Fruit fly (Drosophila melanogaster) whole organism, embryonic: ENCODE results near the gene fkh.
A peak's percentile ranks its signal among the peaks of the same experiment; 100 is the strongest.

ENCODE experiments used
- Abd-B ChIP-seq: fragments of 200-800 bp; sonication (Bioruptor generic); optimal IDR thresholded peaks from 2 replicates; lab custom pipeline; 2018; ENCODE audit warnings: missing biosample characterization, mild to moderate bottlenecking, missing genetic modification characterization, moderate library complexity
- CG13287 ChIP-seq: fragments of 200-800 bp; sonication (Bioruptor generic); IDR thresholded peaks from 2 replicates; pipeline ENCODE4 v1.3.6; 2022; ENCODE audit warnings: missing biosample characterization, missing genetic modification characterization; ENCODE audit not compliant: partially characterized antibody
- CG14710 ChIP-seq: fragments of 200-800 bp; sonication (Bioruptor generic); optimal IDR thresholded peaks from 3 replicates; lab custom pipeline; 2019; ENCODE audit warnings: missing biosample characterization, mild to moderate bottlenecking, missing genetic modification characterization, moderate library complexity
- CG15479 ChIP-seq: fragments of 200-800 bp; sonication (Bioruptor generic); optimal IDR thresholded peaks from 3 replicates; lab custom pipeline; 2019; ENCODE audit warnings: missing biosample characterization, mild to moderate bottlenecking, missing genetic modification characterization, moderate library complexity
- CG18011 ChIP-seq: fragments of 200-800 bp; sonication (Bioruptor generic); optimal IDR thresholded peaks from 2 replicates; lab custom pipeline; 2017; ENCODE audit warnings: missing biosample characterization, missing genetic modification characterization, mild to moderate bottlenecking, moderate library complexity, missing genotype
- CG18619 ChIP-seq: fragments of 200-800 bp; sonication (Bioruptor generic); optimal IDR thresholded peaks from 3 replicates; lab custom pipeline; 2017; ENCODE audit warnings: missing biosample characterization, mild to moderate bottlenecking, missing genetic modification characterization
- CG2889 ChIP-seq: fragments of 200-800 bp; sonication (Bioruptor generic); IDR thresholded peaks from 3 replicates; pipeline ENCODE4 v1.3.6; 2022; ENCODE audit warnings: missing biosample characterization, missing genetic modification characterization
- CG32532 ChIP-seq: fragments of 200-800 bp; sonication (Bioruptor generic); IDR thresholded peaks from 2 replicates; pipeline ENCODE4 v1.3.6; 2022; ENCODE audit warnings: missing biosample characterization, missing genetic modification characterization
- CG32767 ChIP-seq: fragments of 200-800 bp; sonication (Bioruptor generic); IDR thresholded peaks from 2 replicates; pipeline ENCODE4 v1.3.6; 2022; ENCODE audit warnings: missing biosample characterization, missing genetic modification characterization
- CG4328 ChIP-seq: fragments of 200-800 bp; sonication (Bioruptor generic); optimal IDR thresholded peaks from 3 replicates; lab custom pipeline; 2017; ENCODE audit warnings: missing biosample characterization, missing genetic modification reagents, missing genetic modification characterization
- CG4424 ChIP-seq: fragments of 200-800 bp; sonication (Bioruptor generic); optimal IDR thresholded peaks from 3 replicates; lab custom pipeline; 2016; ENCODE audit warnings: missing biosample characterization, missing genetic modification characterization
- CG6791 ChIP-seq: fragments of 200-800 bp; sonication (Bioruptor generic); IDR thresholded peaks from 3 replicates; pipeline ENCODE4 v1.3.6; 2022; ENCODE audit warnings: missing biosample characterization, missing genetic modification characterization; ENCODE audit not compliant: partially characterized antibody
- CG7271 ChIP-seq: fragments of 200-800 bp; sonication (Bioruptor generic); optimal IDR thresholded peaks from 2 replicates; lab custom pipeline; 2018; ENCODE audit warnings: missing biosample characterization, mild to moderate bottlenecking, missing genetic modification characterization, moderate library complexity
- CG7786 ChIP-seq: fragments of 200-800 bp; sonication (Bioruptor generic); optimal IDR thresholded peaks from 2 replicates; lab custom pipeline; 2016; ENCODE audit warnings: missing biosample characterization, missing genetic modification characterization
- CG7928 ChIP-seq: fragments of 200-800 bp; sonication (Bioruptor generic); optimal IDR thresholded peaks from 2 replicates; lab custom pipeline; 2017; ENCODE audit warnings: missing biosample characterization, mild to moderate bottlenecking, missing genetic modification characterization
- CG7987 ChIP-seq: fragments of 200-800 bp; sonication (Bioruptor generic); optimal IDR thresholded peaks from 2 replicates; lab custom pipeline; 2018; ENCODE audit warnings: missing biosample characterization, mild to moderate bottlenecking, missing genetic modification characterization, moderate library complexity
- CG8281 ChIP-seq: fragments of 200-800 bp; sonication (Bioruptor generic); optimal IDR thresholded peaks from 2 replicates; lab custom pipeline; 2018; ENCODE audit warnings: missing biosample characterization, mild to moderate bottlenecking, missing genetic modification characterization, moderate library complexity
- CG8924 ChIP-seq: fragments of 200-800 bp; optimal IDR thresholded peaks from 3 replicates; lab custom pipeline; 2019; ENCODE audit warnings: missing biosample characterization, mild to moderate bottlenecking, missing genetic modification characterization, moderate library complexity
- CkIIα-i1 ChIP-seq: fragments of 200-800 bp; sonication (Bioruptor generic); IDR thresholded peaks from 2 replicates; pipeline ENCODE4 v1.3.6; 2022; ENCODE audit warnings: missing biosample characterization, missing genetic modification characterization
- D19B ChIP-seq: fragments of 200-800 bp; sonication (Bioruptor generic); optimal IDR thresholded peaks from 2 replicates; lab custom pipeline; 2017; ENCODE audit warnings: missing biosample characterization, mild to moderate bottlenecking, missing genetic modification characterization
- Dad ChIP-seq: fragments of 200-800 bp; sonication (Bioruptor generic); optimal IDR thresholded peaks from 3 replicates; lab custom pipeline; 2016; ENCODE audit warnings: missing biosample characterization, missing genetic modification characterization
- Drgx ChIP-seq: fragments of 200-800 bp; sonication (Bioruptor generic); IDR thresholded peaks from 2 replicates; pipeline ENCODE4 v1.3.6; 2022; ENCODE audit warnings: missing biosample characterization, missing genetic modification characterization
- HLH4C ChIP-seq: fragments of 200-800 bp; sonication (Bioruptor generic); IDR thresholded peaks from 3 replicates; pipeline ENCODE4 v1.3.6; 2022; ENCODE audit warnings: missing biosample characterization, missing genetic modification characterization; ENCODE audit not compliant: partially characterized antibody
- Meics ChIP-seq: fragments of 200-800 bp; sonication (Bioruptor generic); optimal IDR thresholded peaks from 2 replicates; lab custom pipeline; 2017; ENCODE audit warnings: missing biosample characterization, mild to moderate bottlenecking, missing genetic modification characterization
- Opbp ChIP-seq: fragments of 200-800 bp; sonication (Bioruptor generic); IDR thresholded peaks from 3 replicates; pipeline ENCODE4 v1.3.6; 2022; ENCODE audit warnings: missing biosample characterization, missing genetic modification characterization; ENCODE audit not compliant: partially characterized antibody
- Side ChIP-seq: fragments of 200-800 bp; sonication (Bioruptor generic); optimal IDR thresholded peaks from 2 replicates; lab custom pipeline; 2016; ENCODE audit warnings: missing biosample characterization, missing genetic modification characterization
- Tbp ChIP-seq: fragments of >200 bp; optimal IDR thresholded peaks from 2 replicates; lab custom pipeline; 2018; ENCODE audit warnings: missing biosample characterization, missing genetic modification characterization
- YL-1 ChIP-seq: fragments of 200-800 bp; sonication (Bioruptor generic); optimal IDR thresholded peaks from 3 replicates; lab custom pipeline; 2017; ENCODE audit warnings: missing biosample characterization, mild to moderate bottlenecking, missing genetic modification characterization
- abd-A ChIP-seq: fragments of 200-800 bp; sonication (Bioruptor generic); optimal IDR thresholded peaks from 3 replicates; lab custom pipeline; 2019; ENCODE audit warnings: missing biosample characterization, mild to moderate bottlenecking, missing genetic modification characterization, moderate library complexity
- cg ChIP-seq: fragments of 200-800 bp; sonication (Bioruptor generic); optimal IDR thresholded peaks from 3 replicates; lab custom pipeline; 2019; ENCODE audit warnings: missing biosample characterization, mild to moderate bottlenecking, missing genetic modification characterization, moderate library complexity
- chm ChIP-seq: fragments of 200-800 bp; sonication (Bioruptor generic); IDR thresholded peaks from 2 replicates; pipeline ENCODE4 v1.3.6; 2022; ENCODE audit warnings: missing biosample characterization, missing genetic modification characterization
- crol ChIP-seq: fragments of 200-800 bp; sonication (Bioruptor generic); IDR thresholded peaks from 2 replicates; pipeline ENCODE4 v1.3.6; 2022; ENCODE audit warnings: missing biosample characterization, missing genetic modification characterization
- disco-r ChIP-seq: fragments of 200-800 bp; sonication (Bioruptor generic); optimal IDR thresholded peaks from 2 replicates; lab custom pipeline; 2016; ENCODE audit warnings: missing biosample characterization, missing genetic modification characterization
- en ChIP-seq: fragments of 200-800 bp; sonication (Bioruptor generic); optimal IDR thresholded peaks from 2 replicates; lab custom pipeline; 2016; ENCODE audit warnings: missing biosample characterization, missing genetic modification characterization
- fd102C ChIP-seq: fragments of 200-800 bp; sonication (Bioruptor generic); optimal IDR thresholded peaks from 2 replicates; lab custom pipeline; 2018; ENCODE audit warnings: missing biosample characterization, mild to moderate bottlenecking, missing genetic modification characterization, moderate library complexity
- gcm ChIP-seq: fragments of 200-800 bp; sonication (Bioruptor generic); optimal IDR thresholded peaks from 2 replicates; lab custom pipeline; 2019; ENCODE audit warnings: missing biosample characterization, mild to moderate bottlenecking, missing genetic modification characterization, moderate library complexity
- h ChIP-seq: fragments of >200 bp; optimal IDR thresholded peaks from 2 replicates; lab custom pipeline; 2017
- insv ChIP-seq, 2 experiments: fragments of 200-800 bp; sonication (Bioruptor generic); optimal IDR thresholded peaks; 3 replicates each; lab custom pipeline; 2016 to 2018; ENCODE audit warnings: missing biosample characterization in 2 of 2, missing genetic modification characterization in 2 of 2
- inv ChIP-seq: fragments of 200-800 bp; sonication (Bioruptor generic); IDR thresholded peaks from 2 replicates; pipeline ENCODE4 v1.3.6; 2022; ENCODE audit warnings: missing biosample characterization, missing genetic modification characterization; ENCODE audit not compliant: partially characterized antibody
- kay ChIP-seq: fragments of 200-800 bp; sonication (Bioruptor generic); optimal IDR thresholded peaks from 2 replicates; lab custom pipeline; 2016; ENCODE audit warnings: missing biosample characterization, missing genetic modification characterization
- lilli ChIP-seq: fragments of 200-800 bp; sonication (Bioruptor generic); optimal IDR thresholded peaks from 3 replicates; lab custom pipeline; 2016; ENCODE audit warnings: missing biosample characterization, missing genetic modification characterization
- mirr ChIP-seq: fragments of 200-800 bp; sonication (Bioruptor generic); optimal IDR thresholded peaks from 3 replicates; lab custom pipeline; 2018; ENCODE audit warnings: missing biosample characterization, mild to moderate bottlenecking, missing genetic modification characterization
- pita ChIP-seq: fragments of 200-800 bp; sonication (Bioruptor generic); optimal IDR thresholded peaks from 2 replicates; lab custom pipeline; 2017; ENCODE audit warnings: missing biosample characterization, mild to moderate bottlenecking, missing genetic modification characterization
- pzg ChIP-seq: fragments of 200-800 bp; sonication (Bioruptor generic); optimal IDR thresholded peaks from 3 replicates; lab custom pipeline; 2018; ENCODE audit warnings: missing biosample characterization, mild to moderate bottlenecking, missing genetic modification characterization, moderate library complexity
- sim ChIP-seq: fragments of 200-800 bp; sonication (Bioruptor generic); IDR thresholded peaks from 2 replicates; pipeline ENCODE4 v1.3.6; 2022; ENCODE audit warnings: missing biosample characterization, missing genetic modification characterization
- sug ChIP-seq: fragments of 200-800 bp; optimal IDR thresholded peaks from 2 replicates; lab custom pipeline; 2019; ENCODE audit warnings: missing biosample characterization, mild to moderate bottlenecking, missing genetic modification characterization, moderate library complexity
- tap ChIP-seq: fragments of 200-800 bp; optimal IDR thresholded peaks from 3 replicates; lab custom pipeline; 2019; ENCODE audit warnings: missing biosample characterization, mild to moderate bottlenecking, missing genetic modification characterization, moderate library complexity
- tio ChIP-seq: fragments of 200-800 bp; sonication (Bioruptor generic); optimal IDR thresholded peaks from 2 replicates; lab custom pipeline; 2017; ENCODE audit warnings: missing biosample characterization, missing genetic modification characterization, inconsistent platforms
- tup ChIP-seq: fragments of 200-800 bp; sonication (Bioruptor generic); optimal IDR thresholded peaks from 2 replicates; lab custom pipeline; 2016; ENCODE audit warnings: missing biosample characterization, mild to moderate bottlenecking, missing genetic modification characterization, moderate library complexity
- unpg ChIP-seq: fragments of 200-800 bp; sonication (Bioruptor generic); optimal IDR thresholded peaks from 3 replicates; lab custom pipeline; 2018; ENCODE audit warnings: missing biosample characterization, mild to moderate bottlenecking, missing genetic modification characterization, moderate library complexity
- vnd ChIP-seq: fragments of 200-800 bp; sonication (Bioruptor generic); IDR thresholded peaks from 3 replicates; pipeline ENCODE4 v1.3.6; 2022; ENCODE audit warnings: missing biosample characterization, missing genetic modification characterization; ENCODE audit not compliant: partially characterized antibody

Gene fkh

dm6 chr3R:28552249-28552648 is 32.8 kb downstream of the fkh start:
- TF ChIP-seq en (GFP tag; lab: Kevin White, UChicago) = no peak
- TF ChIP-seq gcm (GFP tag; lab: Kevin White, UChicago) = no peak
- no peak for TF ChIP-seq chm (GFP tag; lab: Robert Waterston, UW)
- TF ChIP-seq CG32767 (GFP tag; lab: Robert Waterston, UW) = no peak
- no peak for TF ChIP-seq CG6791 (GFP tag; lab: Robert Waterston, UW)
- no peak for TF ChIP-seq kay (GFP tag; lab: Kevin White, UChicago)
- no peak for TF ChIP-seq CG8281
- no peak for TF ChIP-seq lilli (GFP tag; lab: Kevin White, UChicago)
- no peak for TF ChIP-seq disco-r (GFP tag; lab: Kevin White, UChicago)
- no peak for TF ChIP-seq sug
- no peak for TF ChIP-seq vnd (GFP tag; lab: Robert Waterston, UW)
- TF ChIP-seq CG7987 (GFP tag; lab: Kevin White, UChicago) = no peak
- TF ChIP-seq fd102C (GFP tag; lab: Kevin White, UChicago) = no peak
- no peak for TF ChIP-seq tio
- peak; percentile 8 for TF ChIP-seq CG14710 (tag; lab: Kevin White, UChicago)
- no peak for TF ChIP-seq pzg
- TF ChIP-seq Meics (GFP tag; lab: Kevin White, UChicago) = no peak
- no peak for TF ChIP-seq inv
- TF ChIP-seq Tbp (GFP tag; lab: Kevin White, UChicago) = no peak
- TF ChIP-seq CG18011 (GFP tag; lab: Kevin White, UChicago) = no peak
- TF ChIP-seq Drgx = no peak
- no peak for TF ChIP-seq insv (GFP tag; optimal IDR thresholded peaks at IDR 0.05; lab: Kevin White, UChicago)
- TF ChIP-seq CG7271 (tag; lab: Kevin White, UChicago) = no peak
- no peak for TF ChIP-seq Dad
- TF ChIP-seq CG8924 (tag; lab: Kevin White, UChicago) = no peak
- no peak for TF ChIP-seq Opbp (GFP tag; lab: Robert Waterston, UW)
- no peak for TF ChIP-seq unpg (GFP tag; lab: Kevin White, UChicago)
- TF ChIP-seq sim (GFP tag; lab: Robert Waterston, UW) = 0 out of 2 replicates have a peak, but pooled peaks have one; percentile 41
- no peak for TF ChIP-seq YL-1 (GFP tag; lab: Kevin White, UChicago)
- TF ChIP-seq tap (tag; lab: Kevin White, UChicago) = no peak
- TF ChIP-seq cg (GFP tag; lab: Kevin White, UChicago) = peak; percentile 1
- no peak for TF ChIP-seq crol
- no peak for TF ChIP-seq pita
- no peak for TF ChIP-seq tup (GFP tag; lab: Kevin White, UChicago)
- TF ChIP-seq abd-A = no peak
- no peak for TF ChIP-seq CG2889 (GFP tag; lab: Robert Waterston, UW)
- TF ChIP-seq Side (GFP tag; lab: Kevin White, UChicago) = no peak
- TF ChIP-seq CG4424 (GFP tag; lab: Kevin White, UChicago) = no peak
- no peak for TF ChIP-seq CG7786 (GFP tag; lab: Kevin White, UChicago)
- TF ChIP-seq mirr = no peak
- TF ChIP-seq CG32532 = no peak
- TF ChIP-seq h (lab: Kevin White, UChicago) = no peak
- no peak for TF ChIP-seq CG18619
- TF ChIP-seq CkIIα-i1 (GFP tag; lab: Robert Waterston, UW) = no peak
- TF ChIP-seq CG13287 (GFP tag; lab: Robert Waterston, UW) = no peak
- TF ChIP-seq Abd-B = no peak
- TF ChIP-seq CG4328 (GFP tag; lab: Kevin White, UChicago) = no peak
- TF ChIP-seq CG7928 = no peak
- no peak for TF ChIP-seq D19B (GFP tag; lab: Kevin White, UChicago)
- TF ChIP-seq CG15479 (GFP tag; lab: Kevin White, UChicago) = no peak
- TF ChIP-seq HLH4C (GFP tag; lab: Robert Waterston, UW) = no peak
